Worm (Caenorhabditis elegans): ENCODE measurements around the gene ztf-7.

The ztf-7 gene

DNA sequence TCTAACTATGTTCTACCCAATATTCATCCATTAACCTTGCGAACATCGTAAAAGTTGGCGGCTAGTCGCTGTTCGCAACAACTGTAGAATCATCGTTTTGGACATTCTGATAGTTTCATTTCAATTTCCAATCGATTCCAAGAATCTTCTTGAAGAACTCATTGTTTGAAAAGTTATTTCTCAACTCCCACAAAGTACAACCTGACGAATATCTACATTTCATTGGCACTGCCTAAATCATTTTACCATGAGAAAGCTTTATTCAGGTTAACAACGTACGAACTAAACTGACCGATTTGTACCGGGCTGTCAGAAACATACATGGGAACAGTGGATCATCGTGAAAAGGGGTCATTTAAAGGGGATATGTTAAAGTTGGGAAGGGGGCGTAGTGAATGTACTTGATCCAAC lies 2.8 kb downstream of the ztf-7 start, which contains the start of gene F46B6.6 (continued):
- TF ChIP-seq nhr-25 (tag; optimal IDR thresholded peaks at IDR 0.05; ENCODE audit: borderline replicate concordance, insufficient read depth) (no peak), R02D3.7 (tag; optimal IDR thresholded peaks at IDR 0.05) (no peak), madf-9 (GFP tag; conservative IDR thresholded peaks at IDR 0.05) (no peak), ZK546.5 (tag; optimal IDR thresholded peaks at IDR 0.05) (no peak), lim-7 (GFP tag; IDR thresholded peaks at IDR 0.05) (no peak), vab-7 (GFP tag; IDR thresholded peaks at IDR 0.05) (no peak)

- TF ChIP-seq ceh-28 (tag; optimal IDR thresholded peaks at IDR 0.05) (no peak), jun-1 (tag; optimal IDR thresholded peaks at IDR 0.05) (no peak), ceh-20 (GFP tag; IDR thresholded peaks at IDR 0.05) (no peak), set-16 (GFP tag; IDR thresholded peaks at IDR 0.05) (no peak), nhr-237 (tag; optimal IDR thresholded peaks at IDR 0.05) (no peak), php-3 (GFP tag; IDR thresholded peaks at IDR 0.05) (no peak), fkh-10 (GFP tag; optimal IDR thresholded peaks at IDR 0.05) (no peak), T20F7.1 (GFP tag; optimal IDR thresholded peaks at IDR 0.05) (no peak), zip-2 (tag; optimal IDR thresholded peaks at IDR 0.05) (no peak)
Observed at ce11 chrV:9784215-9784614, 5.3 kb downstream of the ztf-7 start.

ce11 chrV:9782969-9783368 lies 6.5 kb downstream of the ztf-7 start, which contains the start of gene F46B6.5:
F46B6.5 (minus strand) TSS chrV:9783069.
- TF ChIP-seq ctbp-1 (GFP tag; IDR thresholded peaks at IDR 0.05) (no peak), nhr-11 (tag; optimal IDR thresholded peaks at IDR 0.05) (no peak), zip-2 (tag; optimal IDR thresholded peaks at IDR 0.05) (no peak), ZK546.5 (tag; optimal IDR thresholded peaks at IDR 0.05) (no peak), madf-5 (GFP tag; IDR thresholded peaks at IDR 0.05) (no peak), ceh-28 (tag; optimal IDR thresholded peaks at IDR 0.05) (no peak), cey-2 (tag; optimal IDR thresholded peaks at IDR 0.05; ENCODE audit: borderline replicate concordance, insufficient read depth) (no peak), ceh-44 (GFP tag; IDR thresholded peaks at IDR 0.05) (no peak), dmd-8 (GFP tag; IDR thresholded peaks at IDR 0.05) (no peak), egl-27 (tag; optimal IDR thresholded peaks at IDR 0.05) (no peak), F26F4.8 (GFP tag; conservative IDR thresholded peaks at IDR 0.05) (no peak), egl-43 (GFP tag; IDR thresholded peaks at IDR 0.05) (no peak), ceh-82 (tag; optimal IDR thresholded peaks at IDR 0.05) (no peak), skn-1 (tag; optimal IDR thresholded peaks at IDR 0.05) (no peak), attf-4 (tag; optimal IDR thresholded peaks at IDR 0.05) (no peak), lin-15B (tag; optimal IDR thresholded peaks at IDR 0.05) (no peak), daf-12 (tag; optimal IDR thresholded peaks at IDR 0.05) (no peak), nhr-48 (tag; optimal IDR thresholded peaks at IDR 0.05) (no peak), ces-1 (GFP tag; optimal IDR thresholded peaks at IDR 0.05) (no peak), Y75B8A.6 (GFP tag; IDR thresholded peaks at IDR 0.05) (no peak)

DNA sequence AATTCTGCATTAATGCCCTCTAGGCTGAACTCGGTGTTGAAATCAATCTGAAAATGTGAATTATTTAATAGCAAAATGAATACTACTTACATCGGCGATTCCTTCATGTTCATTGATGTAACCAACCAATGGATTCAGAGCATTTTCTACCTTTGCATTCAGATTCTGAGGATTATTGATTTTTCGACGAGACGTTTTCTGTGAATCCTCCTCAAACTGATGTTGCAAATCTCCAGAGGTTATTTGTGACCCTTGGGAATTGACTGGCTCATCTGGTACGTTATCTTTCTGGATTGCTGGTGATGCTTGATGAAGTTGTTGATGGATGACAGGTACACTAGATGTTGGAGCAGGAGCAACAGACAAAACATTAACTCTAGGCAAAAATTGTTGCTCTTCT lies 7.5 kb downstream of the ztf-7 start:
- no peak for TF ChIP-seq Y5F2A.4 (GFP tag; optimal IDR thresholded peaks at IDR 0.05)
- no peak for TF ChIP-seq hlh-11 (tag; optimal IDR thresholded peaks at IDR 0.05)
- TF ChIP-seq daf-16 (GFP tag; optimal IDR thresholded peaks at IDR 0.05): no peak
- no peak for TF ChIP-seq daf-16 (tag; optimal IDR thresholded peaks at IDR 0.05)
- TF ChIP-seq unc-62 (GFP tag; optimal IDR thresholded peaks at IDR 0.05 in 1 of 2): peak in 1 of 2 experiments; percentile 91
- no peak for TF ChIP-seq unc-62 (tag; optimal IDR thresholded peaks at IDR 0.05)
- no peak for TF ChIP-seq attf-4 (tag; optimal IDR thresholded peaks at IDR 0.05)
- TF ChIP-seq fkh-10 (GFP tag; optimal IDR thresholded peaks at IDR 0.05): no peak
